Fruit fly (Drosophila melanogaster) whole organism, embryonic: ENCODE results near the gene CG14052.
A peak's percentile ranks its signal among the peaks of the same experiment; 100 is the strongest.

Experiments used
- Blimp-1 ChIP-seq: fragments of 200-800 bp; sonication (Bioruptor generic); optimal IDR thresholded peaks from 3 replicates; lab custom pipeline; 2018; ENCODE audit warnings: missing biosample characterization, missing genetic modification characterization, mild to moderate bottlenecking, moderate library complexity, missing genetic modification reagents
- CG10366 ChIP-seq: fragments of 200-800 bp; sonication (Bioruptor generic); IDR thresholded peaks from 2 replicates; pipeline ENCODE4 v1.3.6; 2022; ENCODE audit warnings: missing biosample characterization, missing genetic modification characterization
- CG10979 ChIP-seq: fragments of 200-800 bp; sonication (Bioruptor generic); optimal IDR thresholded peaks from 2 replicates; lab custom pipeline; 2018; ENCODE audit warnings: missing biosample characterization, mild to moderate bottlenecking, missing genetic modification characterization, moderate library complexity
- CG11560 ChIP-seq: fragments of 200-800 bp; sonication (Bioruptor generic); IDR thresholded peaks from 3 replicates; pipeline ENCODE4 v1.3.6; 2022; ENCODE audit warnings: missing biosample characterization, missing genetic modification characterization
- CG12071 ChIP-seq: fragments of 200-800 bp; sonication (Bioruptor generic); optimal IDR thresholded peaks from 3 replicates; lab custom pipeline; 2018; ENCODE audit warnings: missing biosample characterization, mild to moderate bottlenecking, missing genetic modification characterization
- CG12659 ChIP-seq: fragments of 200-800 bp; sonication (Bioruptor generic); optimal IDR thresholded peaks from 3 replicates; lab custom pipeline; 2017; ENCODE audit warnings: mild to moderate bottlenecking, missing biosample characterization, missing genetic modification reagents, missing genetic modification characterization
- CG12769 ChIP-seq: fragments of 200-800 bp; sonication (Bioruptor generic); optimal IDR thresholded peaks from 2 replicates; lab custom pipeline; 2019; ENCODE audit warnings: missing biosample characterization, mild to moderate bottlenecking, missing genetic modification characterization, moderate library complexity
- CG13424 ChIP-seq: fragments of 200-800 bp; sonication (Bioruptor generic); optimal IDR thresholded peaks from 2 replicates; lab custom pipeline; 2019; ENCODE audit warnings: missing biosample characterization, mild to moderate bottlenecking, missing genetic modification characterization, moderate library complexity
- CG14014 ChIP-seq: fragments of 200-800 bp; sonication (Bioruptor generic); IDR thresholded peaks from 2 replicates; pipeline ENCODE4 v1.3.6; 2022; ENCODE audit warnings: missing biosample characterization, missing genetic modification characterization
- CG14441 ChIP-seq: fragments of 200-800 bp; sonication (Bioruptor generic); IDR thresholded peaks from 2 replicates; pipeline ENCODE4 v1.3.6; 2022; ENCODE audit warnings: missing biosample characterization, missing genetic modification characterization
- CG15269 ChIP-seq: fragments of 200-800 bp; sonication (Bioruptor generic); optimal IDR thresholded peaks from 2 replicates; lab custom pipeline; 2018; ENCODE audit warnings: missing biosample characterization, mild to moderate bottlenecking, missing genetic modification characterization, moderate library complexity
- CG1603 ChIP-seq: fragments of 200-800 bp; sonication (Bioruptor generic); optimal IDR thresholded peaks from 2 replicates; lab custom pipeline; 2019; ENCODE audit warnings: missing biosample characterization, mild to moderate bottlenecking, missing genetic modification characterization, moderate library complexity
- CG3847 ChIP-seq: fragments of 200-800 bp; sonication (Bioruptor generic); IDR thresholded peaks from 2 replicates; pipeline ENCODE4 v1.3.6; 2022; ENCODE audit warnings: missing biosample characterization, missing genetic modification characterization
- CG6175 ChIP-seq: fragments of 200-800 bp; sonication (Bioruptor generic); IDR thresholded peaks from 3 replicates; pipeline ENCODE4 v1.3.6; 2022; ENCODE audit warnings: missing biosample characterization, missing genetic modification characterization
- CG6765 ChIP-seq: fragments of 200-800 bp; sonication (Bioruptor generic); optimal IDR thresholded peaks from 3 replicates; lab custom pipeline; 2017; ENCODE audit warnings: missing biosample characterization, mild to moderate bottlenecking, missing genetic modification characterization
- CG7839 ChIP-seq: fragments of 200-800 bp; sonication (Bioruptor generic); optimal IDR thresholded peaks from 3 replicates; lab custom pipeline; 2018; ENCODE audit warnings: missing biosample characterization, mild to moderate bottlenecking, missing genetic modification characterization, moderate library complexity
- CG9215 ChIP-seq: fragments of 200-800 bp; sonication (Bioruptor generic); IDR thresholded peaks from 2 replicates; pipeline ENCODE4 v1.3.6; 2022; ENCODE audit warnings: missing biosample characterization, missing genetic modification characterization
- CG9932 ChIP-seq: fragments of 200-800 bp; sonication (Bioruptor generic); IDR thresholded peaks from 2 replicates; pipeline ENCODE4 v1.3.6; 2022; ENCODE audit warnings: missing biosample characterization, missing genetic modification characterization
- D ChIP-seq, 2 experiments: fragments of 200-800 bp in 1 of 2; fragments of >200 bp in 1 of 2; sonication (Bioruptor generic) in 1 of 2; optimal IDR thresholded peaks; 2 replicates in 1 of 2; 3 replicates in 1 of 2; lab custom pipeline; 2017; ENCODE audit warnings: mild to moderate bottlenecking in 1 of 2, missing biosample characterization in 1 of 2, missing genetic modification characterization in 1 of 2, missing genetic modification reagents in 1 of 2
- D19B ChIP-seq: fragments of 200-800 bp; sonication (Bioruptor generic); optimal IDR thresholded peaks from 2 replicates; lab custom pipeline; 2017; ENCODE audit warnings: missing biosample characterization, mild to moderate bottlenecking, missing genetic modification characterization
- Drgx ChIP-seq: fragments of 200-800 bp; sonication (Bioruptor generic); IDR thresholded peaks from 2 replicates; pipeline ENCODE4 v1.3.6; 2022; ENCODE audit warnings: missing biosample characterization, missing genetic modification characterization
- HHEX ChIP-seq: fragments of 200-800 bp; sonication (Bioruptor generic); optimal IDR thresholded peaks from 3 replicates; lab custom pipeline; 2017; ENCODE audit warnings: missing biosample characterization, mild to moderate bottlenecking, missing genetic modification characterization, missing genetic modification reagents
- NfI ChIP-seq: fragments of 200-800 bp; sonication (Bioruptor generic); optimal IDR thresholded peaks from 3 replicates; lab custom pipeline; 2018; ENCODE audit warnings: missing biosample characterization, mild to moderate bottlenecking, missing genetic modification characterization, moderate library complexity
- Rfx ChIP-seq: fragments of 200-800 bp; sonication (Bioruptor generic); IDR thresholded peaks from 2 replicates; pipeline ENCODE4 v1.3.6; 2022; ENCODE audit warnings: missing biosample characterization, missing genetic modification characterization
- Scr ChIP-seq: fragments of 200-800 bp; sonication (Bioruptor generic); IDR thresholded peaks from 2 replicates; pipeline ENCODE4 v1.3.6; 2022; ENCODE audit warnings: missing biosample characterization, missing genetic modification characterization; ENCODE audit not compliant: partially characterized antibody
- Sox102F ChIP-seq: fragments of 200-800 bp; sonication (Bioruptor generic); optimal IDR thresholded peaks from 2 replicates; lab custom pipeline; 2018; ENCODE audit warnings: missing biosample characterization, mild to moderate bottlenecking, missing genetic modification characterization, moderate library complexity
- Ssrp ChIP-seq: fragments of 200-800 bp; sonication (Bioruptor generic); optimal IDR thresholded peaks from 2 replicates; lab custom pipeline; 2018; ENCODE audit warnings: missing biosample characterization, mild to moderate bottlenecking, missing genetic modification characterization, moderate library complexity
- Xrp1 ChIP-seq: fragments of 200-800 bp; sonication (Bioruptor generic); IDR thresholded peaks from 2 replicates; pipeline ENCODE4 v1.3.6; 2022; ENCODE audit warnings: missing biosample characterization, missing genetic modification characterization
- ara ChIP-seq: fragments of 200-800 bp; sonication (Bioruptor generic); IDR thresholded peaks from 2 replicates; pipeline ENCODE4 v1.3.6; 2022; ENCODE audit warnings: missing biosample characterization, missing genetic modification characterization
- crp ChIP-seq, 2 experiments: fragments of 200-800 bp; sonication (Bioruptor generic); optimal IDR thresholded peaks; 2 replicates in 1 of 2; 3 replicates in 1 of 2; lab custom pipeline; 2017; ENCODE audit warnings: missing biosample characterization in 2 of 2, missing genetic modification characterization in 2 of 2, mild to moderate bottlenecking in 1 of 2, moderate library complexity in 1 of 2
- dimm ChIP-seq: fragments of 200-800 bp; sonication (Bioruptor generic); IDR thresholded peaks from 2 replicates; pipeline ENCODE4 v1.3.6; 2022; ENCODE audit warnings: missing biosample characterization, missing genetic modification characterization
- grn ChIP-seq: fragments of 200-800 bp; sonication (Bioruptor generic); optimal IDR thresholded peaks from 3 replicates; lab custom pipeline; 2017; ENCODE audit warnings: missing biosample characterization, missing genetic modification characterization
- gro ChIP-seq: fragments of 200-800 bp; sonication (Bioruptor generic); optimal IDR thresholded peaks from 2 replicates; lab custom pipeline; 2016; ENCODE audit warnings: missing biosample characterization, missing genetic modification characterization
- hbn ChIP-seq: fragments of 200-800 bp; sonication (Bioruptor generic); IDR thresholded peaks from 2 replicates; pipeline ENCODE4 v1.3.6; 2022; ENCODE audit warnings: missing biosample characterization, missing genetic modification characterization; ENCODE audit not compliant: partially characterized antibody
- hkb ChIP-seq, 2 experiments: fragments of 200-800 bp in 1 of 2; fragments of >200 bp in 1 of 2; sonication (Bioruptor generic) in 1 of 2; IDR thresholded peaks in 1 of 2; optimal IDR thresholded peaks in 1 of 2; 2 replicates each; pipeline versions ENCODE4 v1.3.6 to Lab custom; 2017 to 2022; ENCODE audit warnings: missing biosample characterization in 1 of 2, missing genetic modification characterization in 1 of 2
- lilli ChIP-seq: fragments of 200-800 bp; sonication (Bioruptor generic); optimal IDR thresholded peaks from 3 replicates; lab custom pipeline; 2016; ENCODE audit warnings: missing biosample characterization, missing genetic modification characterization
- lmd ChIP-seq: fragments of 200-800 bp; sonication (Bioruptor generic); IDR thresholded peaks from 2 replicates; pipeline ENCODE4 v1.3.6; 2022; ENCODE audit warnings: missing biosample characterization, missing genetic modification characterization
- maf-S ChIP-seq: fragments of 200-800 bp; sonication (Bioruptor generic); optimal IDR thresholded peaks from 2 replicates; lab custom pipeline; 2016; ENCODE audit warnings: missing biosample characterization, missing genetic modification characterization
- mam ChIP-seq: fragments of 200-800 bp; sonication (Bioruptor generic); optimal IDR thresholded peaks from 3 replicates; lab custom pipeline; 2016; ENCODE audit warnings: missing biosample characterization, missing genetic modification characterization
- nmo ChIP-seq: fragments of 200-800 bp; sonication (Bioruptor generic); optimal IDR thresholded peaks from 2 replicates; lab custom pipeline; 2018; ENCODE audit warnings: missing biosample characterization, mild to moderate bottlenecking, missing genetic modification characterization, moderate library complexity
- phol ChIP-seq: fragments of 200-800 bp; sonication (Bioruptor generic); optimal IDR thresholded peaks from 3 replicates; lab custom pipeline; 2018; ENCODE audit warnings: missing biosample characterization, mild to moderate bottlenecking, missing genetic modification characterization, moderate library complexity
- row ChIP-seq: fragments of 200-800 bp; sonication (Bioruptor generic); IDR thresholded peaks from 3 replicates; pipeline ENCODE4 v1.3.6; 2022; ENCODE audit warnings: missing biosample characterization, missing genetic modification characterization
- sens-2 ChIP-seq: fragments of 200-800 bp; sonication (Bioruptor generic); IDR thresholded peaks from 2 replicates; pipeline ENCODE4 v1.3.6; 2022; ENCODE audit warnings: missing biosample characterization, missing genetic modification characterization
- slbo ChIP-seq: fragments of 200-800 bp; sonication (Bioruptor generic); IDR thresholded peaks from 2 replicates; pipeline ENCODE4 v1.3.6; 2022; ENCODE audit warnings: missing biosample characterization, missing genetic modification characterization
- sqz ChIP-seq: fragments of 200-800 bp; sonication (Bioruptor generic); optimal IDR thresholded peaks from 3 replicates; lab custom pipeline; 2018; ENCODE audit warnings: missing biosample characterization, mild to moderate bottlenecking, missing genetic modification characterization
- tgo ChIP-seq: fragments of 200-800 bp; sonication (Bioruptor generic); IDR thresholded peaks from 3 replicates; pipeline ENCODE4 v1.3.6; 2022; ENCODE audit warnings: missing biosample characterization, missing genetic modification characterization
- vfl ChIP-seq: fragments of 200-800 bp; sonication (Bioruptor generic); optimal IDR thresholded peaks from 2 replicates; lab custom pipeline; 2016; ENCODE audit warnings: missing biosample characterization, missing genetic modification characterization
- vvl ChIP-seq: fragments of 200-800 bp; sonication (Bioruptor generic); IDR thresholded peaks from 2 replicates; pipeline ENCODE4 v1.3.6; 2022; ENCODE audit warnings: missing biosample characterization, missing genetic modification characterization

Gene CG14052

dm6 chrX:2208641-2209241 lies 14.8 kb upstream of the CG14052 start (continued):
- no peak for TF ChIP-seq Blimp-1 (GFP tag; lab: Kevin White, UChicago)
- no peak for TF ChIP-seq sqz (GFP tag; lab: Kevin White, UChicago)
- TF ChIP-seq Drgx (GFP tag; lab: Robert Waterston, UW) = peak; percentile 58; the same call in 1 of the 2 replicates
- TF ChIP-seq hkb (optimal IDR thresholded peaks at IDR 0.05; lab: Kevin White, UChicago) = no peak
- peak; percentile 47; the same call in 1 of the 2 replicates for TF ChIP-seq hkb (GFP tag; IDR thresholded peaks at IDR 0.05; lab: Robert Waterston, UW)
- no peak for TF ChIP-seq CG14441 (GFP tag; lab: Robert Waterston, UW)
- no peak for TF ChIP-seq CG12659 (GFP tag; lab: Kevin White, UChicago)
- TF ChIP-seq CG3847 = 0 out of 2 replicates have a peak, but pooled peaks have one; percentile 30
- TF ChIP-seq CG1603 (tag; lab: Kevin White, UChicago) = peak; percentile 18
- TF ChIP-seq row = peak; percentile 62
- no peak for TF ChIP-seq CG10979 (tag; lab: Kevin White, UChicago)
- TF ChIP-seq CG9215 (GFP tag; lab: Robert Waterston, UW) = 0 out of 2 replicates have a peak, but pooled peaks have one; percentile 10
- 0 out of 2 replicates have a peak, but pooled peaks have one; percentile 25 for TF ChIP-seq vvl (GFP tag; lab: Robert Waterston, UW)
- TF ChIP-seq dimm (GFP tag; lab: Robert Waterston, UW) = no peak
- peak; percentile 37 for TF ChIP-seq nmo (GFP tag; lab: Kevin White, UChicago)
- peak; percentile 49 for TF ChIP-seq CG7839 (tag; lab: Kevin White, UChicago)
- TF ChIP-seq sens-2 (GFP tag; lab: Robert Waterston, UW) = no peak
- no peak for TF ChIP-seq Ssrp (tag; lab: Kevin White, UChicago)
- peak; percentile 20; the same call in 1 of the 2 replicates for TF ChIP-seq CG10366 (GFP tag; lab: Robert Waterston, UW)
- peak; percentile 10 for TF ChIP-seq phol (tag; lab: Kevin White, UChicago)
- TF ChIP-seq D19B = peak; percentile 8
- peak; percentile 59 for TF ChIP-seq CG9932 (GFP tag; lab: Robert Waterston, UW)
- TF ChIP-seq hbn (GFP tag; lab: Robert Waterston, UW) = no peak
- peak; percentile 67 for TF ChIP-seq Rfx (GFP tag; lab: Robert Waterston, UW)
- no peak for TF ChIP-seq gro (GFP tag; lab: Kevin White, UChicago)
- TF ChIP-seq CG6765 = no peak
- TF ChIP-seq Sox102F = peak; percentile 35
- TF ChIP-seq D (optimal IDR thresholded peaks at IDR 0.05; lab: Kevin White, UChicago) = no peak
- TF ChIP-seq D (GFP tag; optimal IDR thresholded peaks at IDR 0.05; lab: Kevin White, UChicago) = no peak
- TF ChIP-seq CG12071 (GFP tag; lab: Kevin White, UChicago) = no peak
- TF ChIP-seq mam (GFP tag; lab: Kevin White, UChicago) = peak; percentile 17
- TF ChIP-seq vfl = no peak
- TF ChIP-seq Xrp1 (GFP tag; lab: Robert Waterston, UW) = peak; percentile 14; the same call in 1 of the 2 replicates
- TF ChIP-seq Scr = no peak
- no peak for TF ChIP-seq CG15269 (tag; lab: Kevin White, UChicago)
- peak; percentile 81 for TF ChIP-seq CG12769 (tag; lab: Kevin White, UChicago)
- peak; percentile 91 for TF ChIP-seq CG6175 (GFP tag; lab: Robert Waterston, UW)
- no peak for TF ChIP-seq crp (GFP tag; optimal IDR thresholded peaks at IDR 0.05; lab: Kevin White, UChicago)
- TF ChIP-seq tgo (GFP tag; lab: Robert Waterston, UW) = peak; percentile 19; the same call in 1 of the 3 replicates
- peak; percentile 13 for TF ChIP-seq lilli (GFP tag; lab: Kevin White, UChicago)
- TF ChIP-seq HHEX (GFP tag; lab: Kevin White, UChicago) = no peak
- TF ChIP-seq grn = no peak
- peak; percentile 41; the same call in 1 of the 2 replicates for TF ChIP-seq ara (GFP tag; lab: Robert Waterston, UW)
- TF ChIP-seq CG11560 (tag; lab: Robert Waterston, UW) = peak; percentile 23; the same call in 1 of the 3 replicates
- TF ChIP-seq CG13424 (tag; lab: Kevin White, UChicago) = peak; percentile 31
- peak; percentile 35; the same call in 1 of the 2 replicates for TF ChIP-seq lmd
- TF ChIP-seq slbo (GFP tag; lab: Robert Waterston, UW) = peak; percentile 42
- TF ChIP-seq maf-S (GFP tag; lab: Kevin White, UChicago) = no peak
- peak; percentile 19 for TF ChIP-seq NfI (GFP tag; lab: Kevin White, UChicago)
- 0 out of 2 replicates have a peak, but pooled peaks have one; percentile 13 for TF ChIP-seq CG14014 (GFP tag; lab: Robert Waterston, UW)
